Worm (Caenorhabditis elegans) whole organism, L4 larva: Measurements from ENCODE around the gene F58H1.3.

Experiments
- D1046.2 ChIP-seq: fragments of 200-800 bp; sonication (Bioruptor generic); IDR thresholded peaks from 2 replicates; pipeline ENCODE4 v1.3.6; 2022; ENCODE audit warnings: missing genetic modification characterization, missing compliant biosample characterization
- F10B5.3 ChIP-seq: sonication (generic microtip); optimal IDR thresholded peaks from 2 replicates; lab custom pipeline; 2016; ENCODE audit warnings: mild to moderate bottlenecking, missing genetic modification characterization, missing compliant biosample characterization
- F37D6.2 ChIP-seq: sonication (generic microtip); optimal IDR thresholded peaks from 2 replicates; lab custom pipeline; 2016; ENCODE audit warnings: mild to moderate bottlenecking, missing genetic modification characterization, missing compliant biosample characterization
- F44E2.7 ChIP-seq: fragments of 200-800 bp; sonication (Bioruptor generic); IDR thresholded peaks from 2 replicates; pipeline ENCODE4 v2.1.2; 2022; ENCODE audit warnings: missing genetic modification characterization, missing compliant biosample characterization
- T20F7.1 ChIP-seq: fragments of 200-800 bp; sonication (Bioruptor generic); optimal IDR thresholded peaks from 2 replicates; lab custom pipeline; 2018; ENCODE audit warnings: mild to moderate bottlenecking, missing genetic modification characterization, missing compliant biosample characterization
- T26A8.4 ChIP-seq: fragments of 200-800 bp; sonication (Bioruptor generic); IDR thresholded peaks from 2 replicates; pipeline ENCODE4 v1.3.6; 2022; ENCODE audit warnings: missing genetic modification characterization, missing compliant biosample characterization
- Y5F2A.4 ChIP-seq: fragments of 200-800 bp; sonication (Bioruptor generic); optimal IDR thresholded peaks from 2 replicates; lab custom pipeline; 2018; ENCODE audit warnings: mild to moderate bottlenecking, missing genetic modification characterization, missing compliant biosample characterization
- ZK546.5 ChIP-seq, 2 experiments: sonication (generic microtip); optimal IDR thresholded peaks; 2 replicates each; lab custom pipeline; 2017; ENCODE audit warnings: missing biosample characterization in 2 of 2, missing genetic modification characterization in 2 of 2
- aha-1 ChIP-seq: fragments of 150-350 bp; peaks from one replicate; lab custom pipeline; 2014; ENCODE audit warnings: missing biosample characterization, missing genetic modification characterization
- aly-2 ChIP-seq: sonication (generic microtip); optimal IDR thresholded peaks from 2 replicates; lab custom pipeline; 2018; ENCODE audit warnings: missing biosample characterization, missing genetic modification characterization
- ama-1 ChIP-seq: fragments of 150-350 bp; optimal IDR thresholded peaks from 2 replicates; lab custom pipeline; 2014; ENCODE audit warnings: inconsistent platforms, mixed read lengths
- arid-1 ChIP-seq: fragments of 200-800 bp; sonication (Bioruptor generic); conservative IDR thresholded peaks from 2 replicates; pipeline ENCODE4 v1.3.6; 2022; ENCODE audit warnings: missing genetic modification reagents, missing genetic modification characterization, missing compliant biosample characterization
- ceh-62 ChIP-seq: sonication (generic microtip); optimal IDR thresholded peaks from 2 replicates; lab custom pipeline; 2017; ENCODE audit warnings: missing biosample characterization, missing genetic modification characterization
- ceh-82 ChIP-seq: sonication (generic microtip); optimal IDR thresholded peaks from 2 replicates; lab custom pipeline; 2017; ENCODE audit warnings: missing biosample characterization, missing genetic modification characterization
- cey-2 ChIP-seq: sonication (generic microtip); optimal IDR thresholded peaks from 3 replicates; lab custom pipeline; 2017; ENCODE audit warnings: missing genetic modification characterization, mild to moderate bottlenecking, missing compliant biosample characterization, antibody characterized with exemption, borderline replicate concordance; ENCODE audit not compliant: insufficient read depth
- daf-12 ChIP-seq: fragments of 150-350 bp; optimal IDR thresholded peaks from 2 replicates; lab custom pipeline; 2014; ENCODE audit warnings: missing biosample characterization, missing genetic modification reagents, missing genetic modification characterization
- daf-16 ChIP-seq, 3 experiments: sonication (generic microtip); optimal IDR thresholded peaks; 2 replicates each; lab custom pipeline; 2016 to 2017; ENCODE audit warnings: missing genetic modification characterization in 3 of 3, missing genetic modification reagents in 3 of 3, mild to moderate bottlenecking in 2 of 3, missing compliant biosample characterization in 2 of 3, missing biosample characterization in 1 of 3, moderate library complexity in 1 of 3
- dmd-6 ChIP-seq: fragments of 200-800 bp; sonication (Bioruptor generic); IDR thresholded peaks from 2 replicates; pipeline ENCODE4 v1.3.6; 2022; ENCODE audit warnings: missing genetic modification reagents, missing genetic modification characterization, missing compliant biosample characterization
- dmd-8 ChIP-seq: fragments of 200-800 bp; sonication (Bioruptor generic); IDR thresholded peaks from 2 replicates; pipeline ENCODE4 v1.3.6; 2022; ENCODE audit warnings: missing genetic modification characterization, missing compliant biosample characterization
- dmd-9 ChIP-seq: fragments of 200-800 bp; sonication (Bioruptor generic); IDR thresholded peaks from 2 replicates; pipeline ENCODE4 v1.3.6; 2022; ENCODE audit warnings: missing genetic modification reagents, missing genetic modification characterization, missing compliant biosample characterization
- dpl-1 ChIP-seq: fragments of 150-350 bp; optimal IDR thresholded peaks from 2 replicates; lab custom pipeline; 2014; ENCODE audit warnings: missing biosample characterization, missing genetic modification reagents, missing genetic modification characterization
- duxl-1 ChIP-seq: sonication (generic microtip); optimal IDR thresholded peaks from 2 replicates; lab custom pipeline; 2016; ENCODE audit warnings: mild to moderate bottlenecking, missing genetic modification characterization, moderate library complexity, missing compliant biosample characterization; ENCODE audit not compliant: poor library complexity
- egl-27 ChIP-seq: sonication (generic microtip); optimal IDR thresholded peaks from 3 replicates; lab custom pipeline; 2017; ENCODE audit warnings: missing biosample characterization, missing genetic modification reagents, missing genetic modification characterization
- egl-43 ChIP-seq: fragments of 200-800 bp; sonication (Bioruptor generic); IDR thresholded peaks from 2 replicates; pipeline ENCODE4 v1.3.6; 2022; ENCODE audit warnings: missing genetic modification reagents, missing genetic modification characterization, missing compliant biosample characterization
- fkh-10 ChIP-seq: fragments of 150-350 bp; optimal IDR thresholded peaks from 2 replicates; lab custom pipeline; 2014; ENCODE audit warnings: missing biosample characterization, missing genetic modification reagents, missing genetic modification characterization
- hlh-11 ChIP-seq: fragments of 200-800 bp; sonication (Bioruptor generic); optimal IDR thresholded peaks from 2 replicates; lab custom pipeline; 2018; ENCODE audit warnings: mild to moderate bottlenecking, missing genetic modification characterization, missing compliant biosample characterization
- hlh-30 ChIP-seq: sonication (generic microtip); optimal IDR thresholded peaks from 2 replicates; lab custom pipeline; 2017; ENCODE audit warnings: antibody characterized with exemption, mild to moderate bottlenecking, missing genetic modification characterization, missing compliant biosample characterization; ENCODE audit not compliant: insufficient read depth
- jun-1 ChIP-seq: fragments of 150-350 bp; optimal IDR thresholded peaks from 2 replicates; lab custom pipeline; 2014; ENCODE audit warnings: missing biosample characterization, missing genetic modification reagents, missing genetic modification characterization
- lim-7 ChIP-seq: fragments of 200-800 bp; sonication (Bioruptor generic); IDR thresholded peaks from 2 replicates; pipeline ENCODE4 v1.3.6; 2022; ENCODE audit warnings: missing genetic modification characterization, missing compliant biosample characterization
- lin-1 ChIP-seq: fragments of 200-800 bp; sonication (Bioruptor generic); IDR thresholded peaks from 2 replicates; pipeline ENCODE4 v1.3.6; 2022; ENCODE audit warnings: missing genetic modification reagents, missing genetic modification characterization, missing compliant biosample characterization
- lin-13 ChIP-seq: fragments of 150-350 bp; optimal IDR thresholded peaks from 2 replicates; lab custom pipeline; 2014; ENCODE audit warnings: missing biosample characterization, missing genetic modification reagents, missing genetic modification characterization
- lin-38 ChIP-seq: fragments of 200-800 bp; sonication (Bioruptor generic); IDR thresholded peaks from 2 replicates; pipeline ENCODE4 v1.3.6; 2022; ENCODE audit warnings: missing genetic modification reagents, missing genetic modification characterization, missing compliant biosample characterization
- mdl-1 ChIP-seq, 2 experiments: fragments of 150-350 bp in 1 of 2; sonication (generic microtip) in 1 of 2; optimal IDR thresholded peaks; 2 replicates each; lab custom pipeline; 2014 to 2017; ENCODE audit warnings: missing biosample characterization in 2 of 2, missing genetic modification characterization in 2 of 2
- mes-2 ChIP-seq: sonication (generic microtip); optimal IDR thresholded peaks from 2 replicates; lab custom pipeline; 2016; ENCODE audit warnings: missing genotype, mild to moderate bottlenecking, missing genetic modification characterization, missing compliant biosample characterization; ENCODE audit not compliant: poor library complexity, severe bottlenecking
- nhr-11 ChIP-seq: fragments of 150-350 bp; optimal IDR thresholded peaks from 2 replicates; lab custom pipeline; 2014; ENCODE audit warnings: missing biosample characterization, missing genetic modification characterization
- nhr-237 ChIP-seq: sonication (generic microtip); optimal IDR thresholded peaks from 2 replicates; lab custom pipeline; 2017; ENCODE audit warnings: missing biosample characterization, missing genetic modification characterization
- nhr-41 ChIP-seq: fragments of 200-800 bp; sonication (Bioruptor generic); IDR thresholded peaks from 2 replicates; pipeline ENCODE4 v1.3.6; 2022; ENCODE audit warnings: missing genetic modification reagents, missing genetic modification characterization, missing compliant biosample characterization
- nhr-48 ChIP-seq: sonication (generic microtip); optimal IDR thresholded peaks from 2 replicates; lab custom pipeline; 2016; ENCODE audit warnings: mild to moderate bottlenecking, missing genetic modification characterization, missing compliant biosample characterization
- nhr-6 ChIP-seq: fragments of 150-350 bp; optimal IDR thresholded peaks from 2 replicates; lab custom pipeline; 2014; ENCODE audit warnings: missing biosample characterization, missing genetic modification characterization
- nhr-76 ChIP-seq: fragments of 150-350 bp; optimal IDR thresholded peaks from 2 replicates; lab custom pipeline; 2014; ENCODE audit warnings: missing biosample characterization, missing genetic modification characterization
- pha-4 ChIP-seq, 2 experiments: fragments of 150-350 bp in 1 of 2; fragments of 200-800 bp in 1 of 2; sonication (Bioruptor generic) in 1 of 2; IDR thresholded peaks in 1 of 2; optimal IDR thresholded peaks in 1 of 2; 2 replicates each; pipeline versions ENCODE4 v1.3.6 to Lab custom; 2014 to 2022; ENCODE audit warnings: missing genetic modification characterization in 2 of 2, missing genetic modification reagents in 2 of 2, missing biosample characterization in 1 of 2, missing compliant biosample characterization in 1 of 2
- rbr-2 ChIP-seq: sonication (generic microtip); optimal IDR thresholded peaks from 2 replicates; lab custom pipeline; 2016; ENCODE audit warnings: missing genotype, missing genetic modification characterization, missing compliant biosample characterization
- sdz-12 ChIP-seq: fragments of 200-800 bp; sonication (Bioruptor generic); optimal IDR thresholded peaks from 2 replicates; lab custom pipeline; 2018; ENCODE audit warnings: mild to moderate bottlenecking, missing genetic modification characterization, missing compliant biosample characterization
- set-16 ChIP-seq: fragments of 200-800 bp; sonication (Bioruptor generic); IDR thresholded peaks from 2 replicates; pipeline ENCODE4 v1.3.6; 2022; ENCODE audit warnings: missing genetic modification reagents, missing genetic modification characterization, missing compliant biosample characterization
- spr-3 ChIP-seq: fragments of 200-800 bp; sonication (Bioruptor generic); optimal IDR thresholded peaks from 2 replicates; lab custom pipeline; 2018; ENCODE audit warnings: mild to moderate bottlenecking, missing genetic modification characterization, missing compliant biosample characterization
- unc-39 ChIP-seq: sonication (generic microtip); optimal IDR thresholded peaks from 2 replicates; lab custom pipeline; 2017; ENCODE audit warnings: missing biosample characterization, missing genetic modification characterization
- unc-62 ChIP-seq, 3 experiments: fragments of 150-350 bp in 1 of 3; sonication (generic microtip); optimal IDR thresholded peaks in 2 of 3; peaks in 1 of 3; 1 replicate in 1 of 3; 2 replicates in 2 of 3; lab custom pipeline; 2014 to 2017; ENCODE audit warnings: missing biosample characterization in 3 of 3, missing genetic modification characterization in 3 of 3, missing genetic modification reagents in 3 of 3, missing genotype in 1 of 3
- zip-2 ChIP-seq: fragments of 150-350 bp; optimal IDR thresholded peaks from 2 replicates; lab custom pipeline; 2014; ENCODE audit warnings: missing biosample characterization, missing genetic modification characterization
- ztf-11 ChIP-seq: fragments of 150-350 bp; optimal IDR thresholded peaks from 2 replicates; lab custom pipeline; 2014; ENCODE audit warnings: missing biosample characterization, missing genetic modification characterization

The F58H1.3 gene

ce11 chrV:11889115-11889935 is 44.5 kb upstream of the F58H1.3 start (continued):
- TF ChIP-seq F37D6.2 (tag; lab: Kevin White, UChicago) (no peak), duxl-1 (no peak), aly-2 (tag; lab: Kevin White, UChicago) (no peak), F10B5.3 (tag; lab: Kevin White, UChicago) (no peak), zip-2 (tag; lab: Kevin White, UChicago) (no peak), F44E2.7 (no peak), dpl-1 (GFP tag; lab: Kevin White, UChicago) (no peak), nhr-76 (tag; lab: Kevin White, UChicago) (no peak), nhr-11 (tag; lab: Kevin White, UChicago) (no peak), nhr-237 (tag; lab: Kevin White, UChicago) (no peak), spr-3 (GFP tag; lab: Kevin White, UChicago) (no peak), fkh-10 (GFP tag; lab: Kevin White, UChicago) (no peak), ZK546.5 (tag; optimal IDR thresholded peaks at IDR 0.05; lab: Kevin White, UChicago) (no peak), hlh-30 (tag; lab: Kevin White, UChicago) (no peak), dmd-9 (no peak), ceh-82 (tag; lab: Kevin White, UChicago) (no peak), hlh-11 (tag; lab: Kevin White, UChicago) (no peak), jun-1 (tag; lab: Kevin White, UChicago) (no peak), ama-1 (peak; percentile 72), mdl-1 (tag; optimal IDR thresholded peaks at IDR 0.05; lab: Kevin White, UChicago) (peak in 1 of 2 experiments; percentile 8), egl-27 (tag; lab: Kevin White, UChicago) (no peak), nhr-6 (tag; lab: Kevin White, UChicago) (no peak), cey-2 (no peak), unc-62 (GFP tag; optimal IDR thresholded peaks at IDR 0.05 in 1 of 2; lab: Kevin White, UChicago) (no peak), unc-62 (tag; optimal IDR thresholded peaks at IDR 0.05; lab: Kevin White, UChicago) (no peak), nhr-41 (GFP tag; lab: Robert Waterston, UW) (no peak), T26A8.4 (0 out of 2 replicates have a peak, but pooled peaks have one; percentile 16), lin-38 (GFP tag; lab: Robert Waterston, UW) (no peak), unc-39 (tag; lab: Kevin White, UChicago) (no peak), ceh-62 (tag; lab: Kevin White, UChicago) (no peak), lim-7 (GFP tag; lab: Robert Waterston, UW) (no peak), nhr-48 (no peak), set-16 (GFP tag; lab: Robert Waterston, UW) (no peak), Y5F2A.4 (GFP tag; lab: Kevin White, UChicago) (no peak), egl-43 (GFP tag; lab: Robert Waterston, UW) (no peak), lin-13 (GFP tag; lab: Kevin White, UChicago) (no peak), pha-4 (GFP tag; IDR thresholded peaks at IDR 0.05; lab: Robert Waterston, UW) (no peak), pha-4 (tag; optimal IDR thresholded peaks at IDR 0.05; lab: Kevin White, UChicago) (no peak), mes-2 (tag; lab: Kevin White, UChicago) (peak; percentile 46), dmd-6 (GFP tag; lab: Robert Waterston, UW) (no peak), D1046.2 (no peak), daf-16 (GFP tag; optimal IDR thresholded peaks at IDR 0.05; lab: Kevin White, UChicago) (peak in 1 of 2 experiments; percentile 65), daf-16 (tag; optimal IDR thresholded peaks at IDR 0.05; lab: Kevin White, UChicago) (peak; percentile 54), dmd-8 (GFP tag; lab: Robert Waterston, UW) (no peak), sdz-12 (GFP tag; lab: Kevin White, UChicago) (no peak), rbr-2 (no peak), daf-12 (no peak), aha-1 (tag; lab: Kevin White, UChicago) (peak; percentile 46), arid-1 (GFP tag; lab: Robert Waterston, UW) (no peak), ztf-11 (tag; lab: Kevin White, UChicago) (no peak), T20F7.1 (GFP tag; lab: Kevin White, UChicago) (no peak), lin-1 (GFP tag; lab: Robert Waterston, UW) (no peak)
